Worm (Caenorhabditis elegans) whole organism, young adult: ENCODE results near the gene olrn-1.
"Not testable (repeated sequence)": the region's sequence is repeated elsewhere in the genome, so short reads cannot be mapped to it uniquely, and the experiment has no call there.

ENCODE experiments used
- B0261.1 ChIP-seq: sonication (generic microtip); optimal IDR thresholded peaks from 2 replicates; lab custom pipeline; 2016; ENCODE audit warnings: mild to moderate bottlenecking, missing genetic modification characterization, moderate library complexity, missing compliant biosample characterization
- let-526 ChIP-seq: fragments of 200-800 bp; sonication (Bioruptor generic); IDR thresholded peaks from 2 replicates; pipeline ENCODE4 v1.3.6; 2022; ENCODE audit warnings: missing genetic modification reagents, missing genetic modification characterization, missing compliant biosample characterization
- pbrm-1 ChIP-seq: fragments of 200-800 bp; sonication (Bioruptor generic); IDR thresholded peaks from 2 replicates; pipeline ENCODE4 v1.3.6; 2022; ENCODE audit warnings: missing genetic modification reagents, missing genetic modification characterization, missing compliant biosample characterization
- tbp1 ChIP-seq: fragments of 200-800 bp; sonication (Bioruptor generic); optimal IDR thresholded peaks from 2 replicates; lab custom pipeline; 2018; ENCODE audit warnings: mild to moderate bottlenecking, missing genetic modification characterization, missing compliant biosample characterization
- xnd-1 ChIP-seq: sonication (generic microtip); optimal IDR thresholded peaks from 2 replicates; lab custom pipeline; 2016; ENCODE audit warnings: missing genotype, missing genetic modification reagents, missing genetic modification characterization, missing compliant biosample characterization

ce11 chrX:15533847-15534246 is 3.6 kb upstream of the olrn-1 start:
- not testable (repeated sequence) for TF ChIP-seq B0261.1 (tag; lab: Kevin White, UChicago); let-526 (GFP tag; lab: Robert Waterston, UW); xnd-1 (tag; lab: Kevin White, UChicago); pbrm-1; tbp1 (GFP tag; lab: Kevin White, UChicago)
